Worm (Caenorhabditis elegans) whole organism, young adult: ENCODE data around the gene dhs-18.

ENCODE experiments used
- athp-1 ChIP-seq: sonication (generic microtip); optimal IDR thresholded peaks from 2 replicates; lab custom pipeline; 2017; ENCODE audit warnings: mild to moderate bottlenecking, missing genetic modification characterization, missing compliant biosample characterization
- sptf-2 ChIP-seq: fragments of 200-800 bp; sonication (Bioruptor generic); optimal IDR thresholded peaks from 2 replicates; lab custom pipeline; 2018; ENCODE audit warnings: mild to moderate bottlenecking, missing genetic modification characterization, missing compliant biosample characterization
- ztf-26 ChIP-seq: sonication (generic microtip); optimal IDR thresholded peaks from 2 replicates; lab custom pipeline; 2017; ENCODE audit warnings: missing genetic modification characterization, missing compliant biosample characterization

- no peak for TF ChIP-seq ztf-26 (tag; lab: Kevin White, UChicago)
- no peak for TF ChIP-seq sptf-2 (GFP tag; lab: Kevin White, UChicago)
- no peak for TF ChIP-seq athp-1 (tag; lab: Kevin White, UChicago)
Observed at ce11 chrV:11033241-11033640, 13.4 kb downstream of the dhs-18 start.
